Worm (Caenorhabditis elegans): ENCODE measurements around the gene C09B9.2.
"Not testable (repeated sequence)": the region's sequence is repeated elsewhere in the genome, so short reads cannot be mapped to it uniquely, and the experiment has no call there.

C09B9.2 gene

DNA sequence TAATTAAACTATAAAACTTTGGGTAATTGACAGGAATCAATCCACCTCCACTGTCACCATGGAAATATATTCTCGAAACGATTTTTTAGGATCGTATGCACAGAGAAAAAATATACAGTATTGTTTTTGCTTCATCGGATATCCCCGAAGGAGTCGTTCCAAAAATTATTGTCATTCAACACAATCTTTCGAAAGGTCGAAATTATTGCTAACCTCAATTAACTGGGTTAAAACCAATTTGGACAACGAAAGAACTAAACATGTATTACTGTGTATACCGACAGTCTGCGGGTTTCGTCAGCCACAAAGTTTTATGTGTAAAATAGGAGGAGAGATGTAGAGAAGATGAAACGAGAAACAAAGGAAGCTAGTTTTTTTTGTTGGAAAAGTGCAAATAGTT is 34.2 kb downstream of the C09B9.2 start:
- TF ChIP-seq snpc-4 (tag; optimal IDR thresholded peaks at IDR 0.05) (peak; percentile 80), lin-13 (GFP tag; optimal IDR thresholded peaks at IDR 0.05) (no peak), T20F7.1 (GFP tag; optimal IDR thresholded peaks at IDR 0.05) (no peak), Y105C5A.15 (GFP tag; IDR thresholded peaks at IDR 0.05) (0 out of 2 replicates have a peak, but pooled peaks have one; percentile 35), ces-1 (GFP tag; optimal IDR thresholded peaks at IDR 0.05) (no peak), nhr-102 (tag; optimal IDR thresholded peaks at IDR 0.05) (peak; percentile 50), snpc-1.2 (GFP tag; IDR thresholded peaks at IDR 0.05) (peak; percentile 97), mdt-29 (GFP tag; IDR thresholded peaks at IDR 0.05) (peak; percentile 63; the same call in 1 of the 2 replicates), hlh-11 (tag; optimal IDR thresholded peaks at IDR 0.05) (peak; percentile 5), mes-2 (tag; optimal IDR thresholded peaks at IDR 0.05; ENCODE audit: poor library complexity, severe bottlenecking) (peak; percentile 43), set-16 (GFP tag; IDR thresholded peaks at IDR 0.05) (no peak), F49E8.2 (tag; optimal IDR thresholded peaks at IDR 0.05; ENCODE audit: borderline replicate concordance) (peak; percentile 1), F37D6.2 (tag; optimal IDR thresholded peaks at IDR 0.05) (no peak), T26A8.4 (GFP tag; IDR thresholded peaks at IDR 0.05) (peak; percentile 47), lin-38 (GFP tag; IDR thresholded peaks at IDR 0.05) (peak; percentile 36; the same call in 1 of the 2 replicates), unc-130 (GFP tag; optimal IDR thresholded peaks at IDR 0.05) (peak; percentile 29), Y48G9A.11 (GFP tag; IDR thresholded peaks at IDR 0.05) (0 out of 2 replicates have a peak, but pooled peaks have one; percentile 16), F44E2.7 (GFP tag; IDR thresholded peaks at IDR 0.05) (no peak), dve-1 (tag; optimal IDR thresholded peaks at IDR 0.05; ENCODE audit: insufficient read depth) (peak; percentile 25)

DNA sequence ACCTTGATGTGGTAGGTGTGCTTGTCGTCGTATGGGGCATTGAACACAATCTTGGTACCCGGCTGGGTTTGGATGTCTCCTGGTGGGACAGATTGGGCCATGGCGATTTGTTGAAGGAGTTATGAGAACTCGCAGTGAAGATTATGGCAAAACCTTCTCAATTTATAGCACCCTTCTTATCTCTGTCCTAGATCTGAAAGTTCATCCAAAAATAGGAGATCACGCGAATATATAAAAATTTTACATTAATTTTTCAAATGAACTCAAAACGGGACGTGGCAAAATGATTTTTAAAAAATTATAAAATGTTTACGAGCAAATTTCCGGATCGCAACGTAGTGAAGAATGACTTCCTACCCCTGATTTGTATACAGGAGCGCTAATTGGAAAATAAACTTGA is 35.9 kb downstream of the C09B9.2 start, which contains the start of gene msp-53:
TSS of gene msp-53 (minus strand) at position 101 of the 400 bp plus-strand sequence.
- not testable (repeated sequence) for TF ChIP-seq mep-1 (tag; optimal IDR thresholded peaks at IDR 0.05); dmd-6 (GFP tag; IDR thresholded peaks at IDR 0.05); nhr-28 (tag; optimal IDR thresholded peaks at IDR 0.05)

DNA sequence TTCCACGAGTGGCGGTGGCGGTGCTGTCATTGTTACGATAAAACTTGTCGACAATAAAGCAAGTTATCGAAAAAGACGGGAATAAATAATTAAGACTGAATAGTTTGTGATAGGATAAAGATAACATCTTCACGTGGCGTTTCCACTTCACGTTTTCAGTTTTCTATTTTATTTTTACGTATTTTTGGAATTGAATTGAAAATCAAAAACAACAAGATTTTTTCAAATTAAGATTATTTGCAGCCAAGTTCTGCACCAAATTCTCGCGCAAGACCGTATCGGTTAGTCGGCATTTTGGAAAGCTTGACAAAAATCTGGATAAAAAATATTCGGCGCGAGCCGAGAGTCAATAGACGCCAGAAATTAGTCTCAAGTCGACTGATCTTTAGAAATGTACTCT is 37.8 kb downstream of the C09B9.2 start, which contains the start of gene ttbk-2.2:
TSS of gene ttbk-2.2 (minus strand) at position 101 of the 400 bp plus-strand sequence.
- not testable (repeated sequence) for TF ChIP-seq ztf-7 (tag; optimal IDR thresholded peaks at IDR 0.05); hlh-30 (tag; optimal IDR thresholded peaks at IDR 0.05; ENCODE audit: insufficient read depth); lir-3 (tag; optimal IDR thresholded peaks at IDR 0.05)

DNA sequence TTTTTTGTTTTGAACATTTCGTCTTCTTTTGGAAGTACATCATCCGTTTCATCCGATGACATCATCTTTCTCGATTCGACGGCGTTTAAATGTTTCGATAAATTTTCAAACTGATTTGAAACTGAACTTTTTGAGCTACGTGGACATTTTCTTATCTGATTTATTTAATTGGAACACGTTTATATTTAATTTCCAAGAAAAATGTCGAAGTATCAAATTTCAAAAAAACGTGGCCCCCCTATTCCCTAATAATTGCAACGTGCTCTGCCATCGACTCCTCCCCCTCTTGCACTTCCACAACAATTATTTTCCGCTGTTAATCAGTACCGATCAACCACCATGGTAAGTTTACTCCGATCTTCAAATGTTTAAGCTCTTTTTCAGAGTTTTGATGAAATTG is 39.5 kb downstream of the C09B9.2 start, which contains the start of the genes R13H9.6 and rmd-6:
TSS of gene R13H9.6 (minus strand) at position 101 of the 400 bp plus-strand sequence.
TSS of gene rmd-6 (plus strand) at position 305 of the 400 bp plus-strand sequence.
- not testable (repeated sequence) for TF ChIP-seq unc-62 (GFP tag; optimal IDR thresholded peaks at IDR 0.05 in 1 of 2); unc-62 (tag; optimal IDR thresholded peaks at IDR 0.05); nhr-6 (tag; optimal IDR thresholded peaks at IDR 0.05); fos-1 (tag; optimal IDR thresholded peaks at IDR 0.05)

DNA sequence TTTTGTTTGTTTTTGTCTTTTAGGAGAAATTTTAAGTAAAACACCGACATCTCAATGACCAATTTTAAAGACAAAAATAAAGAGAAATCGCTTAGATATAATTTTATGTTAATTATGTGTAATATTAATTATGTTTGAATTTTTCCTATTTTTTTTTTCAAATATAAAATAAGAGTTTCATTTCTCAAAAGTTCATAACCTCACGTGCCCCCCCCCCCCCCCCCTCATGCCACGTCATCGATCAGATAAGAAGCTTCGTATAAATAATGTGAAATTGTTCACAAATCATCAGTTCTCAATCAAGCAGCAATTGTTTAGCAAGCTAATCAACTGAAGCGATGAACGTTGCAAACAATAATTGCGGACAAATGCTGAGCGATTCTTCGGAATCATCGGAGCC is 41.5 kb downstream of the C09B9.2 start, which contains the start of gene C02B10.6:
TSS of gene C02B10.6 (plus strand) at position 301 of the 400 bp plus-strand sequence.
- TF ChIP-seq hif-1 (tag; optimal IDR thresholded peaks at IDR 0.05); egl-43 (GFP tag; IDR thresholded peaks at IDR 0.05); lsy-2 (tag; optimal IDR thresholded peaks at IDR 0.05): not testable (repeated sequence)
